Fruit fly (Drosophila melanogaster) Kc167 (cell line): ENCODE measurements around the gene Pdp1.

Experiments
- Myc ChIP-seq: fragments of >200 bp; optimal IDR thresholded peaks from 2 replicates; lab custom pipeline; 2017; ENCODE audit warnings: missing external identifiers
- Sin3A ChIP-seq: fragments of >200 bp; optimal IDR thresholded peaks from 2 replicates; lab custom pipeline; 2018; ENCODE audit warnings: missing external identifiers
- h ChIP-seq: fragments of >200 bp; optimal IDR thresholded peaks from 3 replicates; lab custom pipeline; 2018; ENCODE audit warnings: missing external identifiers
- insv ChIP-seq: fragments of >200 bp; optimal IDR thresholded peaks from 3 replicates; lab custom pipeline; 2018; ENCODE audit warnings: missing external identifiers
- psq ChIP-seq: fragments of >200 bp; optimal IDR thresholded peaks from 2 replicates; lab custom pipeline; 2017; ENCODE audit warnings: missing external identifiers
- ttk ChIP-seq: sonication (Bioruptor generic); optimal IDR thresholded peaks from 2 replicates; lab custom pipeline; 2017; ENCODE audit warnings: missing external identifiers

Pdp1 gene

dm6 chr3L:7867036-7867787 is at the start of gene Pdp1:
Gene Pdp1, minus strand, starts transcription at chr3L:7867369.
- TF ChIP-seq ttk (lab: Kevin White, UChicago) (no peak), psq (lab: Kevin White, UChicago) (no peak), Myc (lab: Kevin White, UChicago) (no peak), h (lab: Kevin White, UChicago) (no peak), Sin3A (lab: Kevin White, UChicago) (no peak), insv (no peak)

DNA sequence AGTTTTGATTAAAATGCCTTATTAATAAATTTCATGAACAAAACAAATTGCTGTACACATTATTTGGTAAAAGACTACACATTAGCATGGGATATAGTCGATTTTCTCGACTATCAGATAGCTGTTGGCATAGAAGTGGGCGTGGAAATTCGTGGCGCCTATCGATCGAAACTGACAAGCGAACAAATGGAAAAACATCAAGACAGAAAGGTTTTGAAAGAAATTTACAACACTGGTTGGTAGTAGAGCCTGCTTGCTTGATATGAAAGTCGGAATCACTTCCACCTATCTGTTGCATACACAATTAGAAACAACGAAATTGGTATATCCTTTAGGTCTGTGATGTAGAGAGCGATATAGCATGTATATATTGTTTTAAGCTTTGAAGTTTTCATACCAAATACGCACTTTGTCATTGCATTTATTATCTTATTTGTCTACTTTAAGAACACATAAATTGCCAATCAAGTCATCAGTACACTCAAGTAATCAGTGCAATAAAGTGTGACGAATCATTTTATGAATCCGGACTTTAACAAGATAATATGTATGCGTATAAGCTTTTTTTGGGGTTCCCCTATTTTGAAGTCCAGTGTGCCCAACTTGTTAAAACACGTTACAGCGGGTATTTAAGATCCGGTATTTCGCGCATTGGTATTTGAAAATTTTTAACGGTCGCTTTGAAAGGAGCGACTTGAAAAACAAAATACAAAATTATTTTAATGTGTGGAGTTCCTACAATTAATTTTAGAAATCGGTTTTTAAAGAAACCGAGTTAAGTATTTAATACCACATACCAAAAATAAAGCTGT is 48.8 kb upstream of the Pdp1 start:
- TF ChIP-seq insv = no peak
- no peak for TF ChIP-seq h (lab: Kevin White, UChicago)

DNA sequence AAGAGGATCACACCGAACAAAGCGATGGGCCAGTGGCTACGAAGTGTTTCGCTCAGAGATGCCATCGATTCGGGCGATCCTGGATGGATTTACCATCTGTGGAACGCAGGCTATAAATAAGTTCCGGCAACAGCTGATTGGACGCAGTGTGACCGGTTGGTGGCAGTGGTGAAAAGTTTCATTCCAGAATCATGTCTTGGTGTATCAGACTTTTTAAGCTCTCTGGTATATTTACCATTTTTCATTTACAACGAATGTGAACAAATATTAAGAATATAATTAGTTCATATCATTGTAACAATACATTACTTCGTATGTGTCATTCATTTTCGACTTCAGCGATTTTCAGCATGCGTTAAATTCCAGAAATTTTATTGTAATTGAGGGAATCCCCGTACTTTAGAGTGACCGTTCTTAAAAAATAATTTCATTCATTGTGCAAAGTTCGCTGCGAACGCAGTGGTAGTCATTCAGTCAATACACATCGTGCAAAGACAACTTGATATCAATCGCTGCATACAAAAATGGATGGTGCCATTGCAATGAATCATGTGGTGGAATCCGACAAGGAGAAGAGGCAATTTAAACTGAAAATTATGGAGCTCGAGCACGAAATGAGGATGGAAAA is 47.9 kb upstream of the Pdp1 start, which contains the start of gene Tmem43:
TSS of gene Tmem43 (minus strand) at position 152 of the 628 bp plus-strand sequence.
- TF ChIP-seq Myc (lab: Kevin White, UChicago) = no peak
- TF ChIP-seq ttk (lab: Kevin White, UChicago) = no peak
- no peak for TF ChIP-seq insv
- no peak for TF ChIP-seq psq (lab: Kevin White, UChicago)
- no peak for TF ChIP-seq Sin3A (lab: Kevin White, UChicago)
- no peak for TF ChIP-seq h (lab: Kevin White, UChicago)

DNA sequence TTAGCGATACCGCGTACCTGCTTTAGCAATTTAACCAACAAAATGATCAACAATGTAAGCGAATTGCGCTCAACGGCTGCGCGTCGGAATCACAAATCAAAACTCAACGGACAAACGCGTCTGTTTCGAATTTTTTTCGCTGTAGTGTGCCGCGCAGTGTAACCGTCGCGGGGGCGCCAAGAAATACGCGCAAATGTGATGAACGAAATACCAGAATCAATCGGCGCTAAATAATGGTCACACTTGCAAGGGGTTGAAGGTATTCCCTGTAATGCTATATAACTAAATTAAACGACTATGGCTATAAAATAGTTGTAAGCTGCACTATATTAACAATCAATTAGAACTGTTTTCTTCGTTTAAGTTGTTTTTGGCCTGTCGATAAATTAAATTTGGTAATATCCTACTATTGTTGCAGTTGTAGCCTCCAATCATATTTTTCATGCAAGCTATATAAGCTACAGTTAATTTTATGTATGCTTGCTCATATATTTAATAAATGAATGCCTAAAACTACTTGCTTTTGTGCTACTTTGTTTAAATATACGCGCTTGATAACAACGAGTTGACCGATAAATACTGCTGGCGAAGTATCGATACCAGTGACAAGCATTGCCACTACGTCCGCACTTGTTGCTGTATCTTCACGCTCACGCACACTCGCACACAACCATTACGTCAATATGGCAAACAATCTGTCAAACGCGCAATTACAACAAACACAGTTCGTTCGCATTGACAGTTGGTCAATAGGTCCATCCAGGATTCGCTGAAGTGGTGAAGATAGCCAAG is 44.8 kb upstream of the Pdp1 start, which contains the start of the genes pbl and CG8281:
TSS of gene pbl (minus strand) at position 190 of the 792 bp plus-strand sequence.
TSS of gene CG8281 (plus strand) at position 699 of the 792 bp plus-strand sequence.
- TF ChIP-seq insv (no peak), psq (lab: Kevin White, UChicago) (no peak), Myc (lab: Kevin White, UChicago) (no peak), ttk (lab: Kevin White, UChicago) (no peak), h (lab: Kevin White, UChicago) (no peak), Sin3A (lab: Kevin White, UChicago) (no peak)

dm6 chr3L:7910916-7911467 is 43.8 kb upstream of the Pdp1 start:
- TF ChIP-seq h (lab: Kevin White, UChicago) = no peak
- no peak for TF ChIP-seq Myc (lab: Kevin White, UChicago)
- no peak for TF ChIP-seq ttk (lab: Kevin White, UChicago)

dm6 chr3L:7909695-7910463 is 42.7 kb upstream of the Pdp1 start:
- TF ChIP-seq h (lab: Kevin White, UChicago) (no peak), Myc (lab: Kevin White, UChicago) (no peak), psq (lab: Kevin White, UChicago) (no peak), Sin3A (lab: Kevin White, UChicago) (no peak)

- TF ChIP-seq insv = no peak
Measured at dm6 chr3L:7904560-7904959, 37.4 kb upstream of the Pdp1 start.

- TF ChIP-seq Myc (lab: Kevin White, UChicago) = no peak
- no peak for TF ChIP-seq ttk (lab: Kevin White, UChicago)
- no peak for TF ChIP-seq insv
Measured at dm6 chr3L:7903489-7904150, 36.5 kb upstream of the Pdp1 start.

DNA sequence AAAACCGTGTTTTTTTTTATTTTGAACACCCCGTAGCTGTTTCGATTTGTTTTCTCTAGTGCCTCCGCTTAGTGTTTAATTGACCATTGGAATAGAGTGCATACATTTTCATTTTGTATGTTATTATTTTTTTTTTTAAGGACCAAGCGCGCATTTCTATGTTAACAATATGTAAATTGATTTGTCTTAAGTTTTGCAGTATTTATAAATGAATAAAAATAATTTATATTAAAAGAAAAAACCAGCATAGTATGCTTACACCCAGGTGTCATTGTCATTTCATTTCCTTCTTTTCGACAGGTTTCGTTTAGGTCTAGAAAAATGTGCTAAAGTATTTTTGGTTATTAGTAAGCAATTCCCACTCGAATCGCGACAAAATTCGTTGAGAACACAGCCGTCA is 27.4 kb upstream of the Pdp1 start, which contains the start of gene eIF4E5:
TSS of gene eIF4E5 (plus strand) at position 301 of the 400 bp plus-strand sequence.
- TF ChIP-seq Myc (lab: Kevin White, UChicago) (no peak), psq (lab: Kevin White, UChicago) (no peak), Sin3A (lab: Kevin White, UChicago) (no peak), h (lab: Kevin White, UChicago) (no peak), insv (no peak), ttk (lab: Kevin White, UChicago) (no peak)

DNA sequence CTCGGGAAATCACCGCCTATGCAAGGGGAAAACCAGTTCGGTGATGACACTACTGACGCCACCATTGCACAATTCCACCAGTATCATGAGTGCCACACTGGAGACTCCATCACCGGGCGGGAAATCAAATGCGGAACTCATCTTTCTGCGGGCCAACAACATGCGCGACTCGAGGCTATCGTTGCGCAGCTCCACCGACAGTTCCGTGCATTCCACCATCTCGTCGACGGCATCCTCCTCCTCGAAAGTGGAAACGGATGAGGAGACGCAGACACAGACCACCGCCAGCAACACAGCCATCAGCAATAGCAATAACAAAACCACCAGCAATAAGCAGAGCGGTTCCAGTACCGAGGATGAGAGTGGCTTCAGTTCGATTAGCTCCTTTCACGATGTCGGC is 26.7 kb upstream of the Pdp1 start:
- TF ChIP-seq Myc (lab: Kevin White, UChicago) = no peak
- no peak for TF ChIP-seq Sin3A (lab: Kevin White, UChicago)
- TF ChIP-seq insv = no peak
- TF ChIP-seq h (lab: Kevin White, UChicago) = no peak
- no peak for TF ChIP-seq psq (lab: Kevin White, UChicago)
- TF ChIP-seq ttk (lab: Kevin White, UChicago) = no peak
